Fruit fly (Drosophila melanogaster) Kc167 (cell line): ENCODE data around the gene betaNACtes2.
"Not testable (repeated sequence)": the region's sequence is repeated elsewhere in the genome, so short reads cannot be mapped to it uniquely, and the experiment has no call there.

Experiments
- Myc ChIP-seq: fragments of >200 bp; optimal IDR thresholded peaks from 2 replicates; lab custom pipeline; 2017; ENCODE audit warnings: missing external identifiers
- Sin3A ChIP-seq: fragments of >200 bp; optimal IDR thresholded peaks from 2 replicates; lab custom pipeline; 2018; ENCODE audit warnings: missing external identifiers
- h ChIP-seq: fragments of >200 bp; optimal IDR thresholded peaks from 3 replicates; lab custom pipeline; 2018; ENCODE audit warnings: missing external identifiers
- insv ChIP-seq: fragments of >200 bp; optimal IDR thresholded peaks from 3 replicates; lab custom pipeline; 2018; ENCODE audit warnings: missing external identifiers
- psq ChIP-seq: fragments of >200 bp; optimal IDR thresholded peaks from 2 replicates; lab custom pipeline; 2017; ENCODE audit warnings: missing external identifiers
- ttk ChIP-seq: sonication (Bioruptor generic); optimal IDR thresholded peaks from 2 replicates; lab custom pipeline; 2017; ENCODE audit warnings: missing external identifiers

Gene betaNACtes2

DNA sequence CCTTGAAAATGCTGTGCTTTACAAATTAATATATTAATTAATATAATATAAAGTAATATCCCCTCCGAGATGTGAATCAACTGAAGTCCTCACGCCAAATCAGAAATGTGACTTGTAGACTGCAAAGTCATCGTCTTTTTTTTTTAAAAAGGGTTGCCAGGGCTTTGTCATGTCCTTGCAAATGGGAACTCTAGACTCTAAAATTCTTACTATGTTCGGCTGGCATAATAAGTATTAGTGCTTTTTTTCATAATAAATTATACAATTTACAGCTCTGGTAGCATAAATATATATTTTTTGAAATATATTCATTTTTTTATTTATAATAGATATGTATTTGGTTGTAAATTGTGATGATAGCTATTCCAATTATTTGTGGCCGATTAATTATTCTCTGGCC lies at the start of gene betaNACtes2:
Gene betaNACtes2 (minus strand): TSS at position 101 of the 400 bp plus-strand sequence.
- TF ChIP-seq Myc (lab: Kevin White, UChicago); insv (lab: Kevin White, UChicago); h: not testable (repeated sequence)

DNA sequence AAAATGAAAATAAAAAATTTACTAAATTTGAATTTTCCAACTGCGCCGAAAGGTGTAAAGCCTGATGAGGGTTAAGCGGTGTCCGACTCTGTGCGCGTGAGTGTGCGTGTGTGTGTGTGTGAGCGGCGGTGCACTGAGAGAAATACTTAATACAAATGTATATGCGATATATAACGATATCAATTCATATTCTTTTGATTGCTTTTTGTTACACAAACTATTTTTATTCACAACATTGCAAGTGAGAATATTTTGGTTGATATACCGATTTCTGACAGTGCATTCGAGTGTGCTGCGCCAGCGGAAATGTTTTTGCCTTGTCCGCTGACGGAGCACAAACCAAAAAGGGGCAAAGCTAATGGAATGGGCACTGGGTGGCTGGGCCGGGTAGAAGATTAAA lies 16.9 kb upstream of the betaNACtes2 start:
- TF ChIP-seq ttk (lab: Kevin White, UChicago) (no peak), h (no peak), psq (lab: Kevin White, UChicago) (no peak), Myc (lab: Kevin White, UChicago) (no peak), insv (lab: Kevin White, UChicago) (no peak), Sin3A (lab: Kevin White, UChicago) (no peak)

DNA sequence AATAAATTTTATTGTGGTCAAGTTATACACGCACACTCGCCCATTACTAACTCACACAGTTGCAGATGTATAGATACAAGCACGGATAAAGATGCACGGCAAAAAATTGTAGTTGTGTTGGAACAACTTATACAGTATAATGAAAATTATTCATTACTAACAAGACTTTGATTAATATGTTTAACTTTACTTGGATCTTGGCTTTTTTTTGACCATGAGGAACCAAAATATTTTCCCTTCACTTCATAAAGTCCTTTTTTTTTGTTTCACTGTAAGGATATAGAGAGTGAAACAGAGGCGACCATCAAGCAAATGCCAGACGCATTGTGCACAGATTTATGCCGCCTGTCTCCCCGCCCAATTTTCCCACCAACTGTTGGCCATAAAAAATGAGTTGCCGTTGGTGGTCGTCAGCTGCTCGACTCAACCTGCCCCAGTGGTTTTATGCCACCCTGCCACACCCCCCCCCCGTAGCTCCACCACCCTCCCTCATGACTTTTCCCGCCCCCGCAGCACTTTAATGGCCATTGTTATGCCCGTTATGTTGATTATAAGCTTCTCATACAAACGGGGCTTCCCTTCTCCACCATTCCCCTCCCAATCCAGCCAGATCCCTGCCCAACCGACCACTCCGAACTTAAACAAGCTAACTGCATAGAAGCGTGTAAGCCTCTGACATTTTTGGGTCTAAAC lies 16.3 kb upstream of the betaNACtes2 start:
- no peak for TF ChIP-seq Sin3A (lab: Kevin White, UChicago)
- TF ChIP-seq Myc (lab: Kevin White, UChicago) = no peak
- TF ChIP-seq h = no peak
- no peak for TF ChIP-seq psq (lab: Kevin White, UChicago)
- no peak for TF ChIP-seq insv (lab: Kevin White, UChicago)
- no peak for TF ChIP-seq ttk (lab: Kevin White, UChicago)

DNA sequence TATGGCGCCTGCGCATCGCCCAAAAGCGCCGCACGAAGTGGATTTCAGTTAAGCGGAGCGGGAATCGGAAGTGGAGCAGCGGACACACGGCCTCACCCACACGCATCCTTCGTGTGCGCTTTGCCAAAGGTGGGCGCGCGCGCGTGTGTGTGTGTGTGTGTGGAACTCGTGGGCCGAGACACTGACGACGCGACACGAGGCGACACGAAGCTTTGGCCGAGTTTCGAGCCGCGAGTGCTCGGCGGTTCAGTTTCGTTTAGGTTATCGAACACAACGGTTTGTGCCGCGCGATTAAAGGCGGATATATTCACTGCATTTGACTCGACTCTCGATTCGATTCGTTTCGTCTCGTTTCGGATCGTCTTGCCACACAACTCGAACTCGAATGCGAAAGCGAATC lies 6.6 kb upstream of the betaNACtes2 start, which contains the start of gene dpr8:
Gene dpr8 (plus strand): TSS at position 264 of the 400 bp plus-strand sequence.
- TF ChIP-seq Sin3A (lab: Kevin White, UChicago) (no peak), Myc (lab: Kevin White, UChicago) (no peak), ttk (lab: Kevin White, UChicago) (no peak), h (no peak), insv (lab: Kevin White, UChicago) (no peak), psq (lab: Kevin White, UChicago) (no peak)

DNA sequence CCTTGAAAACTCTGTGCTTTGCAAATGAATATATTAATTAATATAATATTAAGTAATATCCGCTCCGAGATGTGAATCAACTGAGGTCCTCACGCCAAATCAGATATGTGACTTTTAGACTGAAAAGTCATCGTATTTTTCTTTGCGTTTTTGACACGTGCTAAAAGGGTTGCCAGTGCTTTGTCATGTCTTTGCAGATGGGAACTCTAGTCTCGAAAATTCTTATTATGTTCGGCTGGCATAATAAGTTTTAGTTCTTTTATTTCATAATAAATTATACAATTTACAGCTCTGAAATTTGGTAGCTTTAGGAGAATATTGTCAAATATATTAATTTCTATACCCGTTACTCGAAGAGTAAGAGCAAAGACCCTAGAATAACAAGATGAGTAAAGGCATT lies 1.7 kb upstream of the betaNACtes2 start, which contains the start of gene betaNACtes6:
Gene betaNACtes6 (minus strand): TSS at position 101 of the 400 bp plus-strand sequence.
- TF ChIP-seq psq (lab: Kevin White, UChicago); Myc (lab: Kevin White, UChicago); h: not testable (repeated sequence)

DNA sequence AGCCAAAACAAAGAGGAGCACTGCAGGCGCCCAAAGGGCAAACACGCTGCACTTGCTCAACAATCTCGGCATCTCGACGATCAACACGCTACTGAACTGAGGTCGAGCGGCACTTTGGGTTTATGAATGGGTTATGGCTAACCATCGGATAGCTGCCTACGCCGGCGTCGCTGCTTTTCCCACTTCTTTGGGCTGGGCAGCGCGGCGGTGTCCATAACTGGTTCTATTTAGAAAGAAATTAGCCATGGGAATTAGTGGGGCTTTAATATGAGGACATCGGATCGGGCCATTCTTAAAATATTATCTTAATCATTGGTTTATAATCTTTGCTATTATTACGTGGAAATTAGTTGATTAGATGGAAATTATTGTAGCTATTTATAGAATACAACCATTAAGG lies 26.1 kb downstream of the betaNACtes2 start, which contains the start of gene CG9400:
Gene CG9400 (minus strand): TSS at position 101 of the 400 bp plus-strand sequence.
- no peak for TF ChIP-seq ttk (lab: Kevin White, UChicago)
- no peak for TF ChIP-seq psq (lab: Kevin White, UChicago)
- TF ChIP-seq Sin3A (lab: Kevin White, UChicago) = no peak
- TF ChIP-seq insv (lab: Kevin White, UChicago) = no peak
- no peak for TF ChIP-seq h
- no peak for TF ChIP-seq Myc (lab: Kevin White, UChicago)

DNA sequence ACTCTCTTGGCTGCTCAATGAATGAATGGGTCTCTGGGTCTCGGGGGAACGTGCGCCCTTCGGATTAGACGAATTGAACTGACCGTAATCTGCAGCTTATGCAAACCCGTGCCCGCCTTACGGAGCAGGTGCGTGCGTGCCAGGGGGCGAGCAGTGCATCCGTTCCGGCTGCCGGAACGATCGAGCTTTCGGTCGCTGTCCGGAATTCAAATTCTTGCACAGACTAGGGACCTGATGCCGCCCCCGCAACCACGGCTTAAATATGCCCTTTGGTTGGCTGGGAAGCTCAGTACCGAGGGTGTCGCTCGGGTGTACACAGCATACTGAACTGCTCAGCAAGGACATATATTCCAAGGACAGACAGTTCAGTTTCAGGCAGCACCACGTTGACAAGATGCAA lies 37.9 kb downstream of the betaNACtes2 start, which contains the start of gene Muc12Ea:
Gene Muc12Ea (plus strand): TSS at position 301 of the 400 bp plus-strand sequence.
- TF ChIP-seq Myc (lab: Kevin White, UChicago) (no peak), insv (lab: Kevin White, UChicago) (no peak), ttk (lab: Kevin White, UChicago) (no peak), Sin3A (lab: Kevin White, UChicago) (no peak), psq (lab: Kevin White, UChicago) (no peak), h (no peak)

DNA sequence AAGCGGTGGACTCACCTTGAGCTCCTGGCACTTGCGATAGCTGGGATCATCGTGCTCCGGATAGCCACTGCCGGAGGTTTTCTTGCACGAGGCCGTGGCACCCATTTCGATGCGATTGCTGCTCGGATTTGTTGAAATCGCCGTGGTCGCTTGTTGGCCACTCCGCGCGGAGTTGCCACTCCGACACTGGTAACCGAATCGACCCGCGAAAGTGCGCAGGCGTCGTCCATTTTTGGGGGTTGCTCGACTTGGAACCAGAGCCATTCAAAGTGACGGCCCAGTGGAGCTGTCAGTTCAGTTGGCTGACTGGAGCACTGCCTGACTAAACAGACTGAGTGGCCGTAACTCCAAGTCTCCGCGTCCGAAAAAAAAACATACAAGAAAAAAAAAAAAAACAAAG lies 49.3 kb downstream of the betaNACtes2 start, which contains the start of the genes CG13404 and na:
Gene CG13404 (minus strand): TSS at position 176 of the 400 bp plus-strand sequence.
Gene na (plus strand): TSS at position 293 of the 400 bp plus-strand sequence.
- no peak for TF ChIP-seq insv (lab: Kevin White, UChicago)
- no peak for TF ChIP-seq psq (lab: Kevin White, UChicago)
- no peak for TF ChIP-seq Myc (lab: Kevin White, UChicago)
- no peak for TF ChIP-seq ttk (lab: Kevin White, UChicago)
- TF ChIP-seq Sin3A (lab: Kevin White, UChicago) = no peak
- TF ChIP-seq h = no peak

DNA sequence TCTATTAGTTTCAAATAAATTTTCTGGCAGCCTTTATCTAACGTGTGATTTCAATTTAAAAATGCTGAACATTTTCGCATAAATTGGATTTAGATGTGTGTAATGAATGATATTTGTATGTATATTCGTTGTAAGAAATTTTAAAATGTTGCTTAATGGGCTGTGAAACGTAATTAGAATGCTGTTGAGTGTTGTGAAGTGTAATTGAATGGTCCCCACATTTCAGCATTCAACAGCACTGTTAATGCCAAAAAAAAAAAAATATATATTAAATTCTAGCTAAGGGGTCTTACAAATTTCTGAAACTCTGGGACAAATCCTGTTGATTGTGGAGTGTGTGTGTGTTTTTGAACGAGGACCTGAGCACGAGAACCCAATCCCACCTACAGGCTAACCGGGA lies 50.2 kb downstream of the betaNACtes2 start:
- TF ChIP-seq ttk (lab: Kevin White, UChicago) = no peak
- no peak for TF ChIP-seq h
- no peak for TF ChIP-seq Sin3A (lab: Kevin White, UChicago)
- TF ChIP-seq psq (lab: Kevin White, UChicago) = no peak
- TF ChIP-seq Myc (lab: Kevin White, UChicago) = no peak
- TF ChIP-seq insv (lab: Kevin White, UChicago) = no peak
